Fruit fly (Drosophila melanogaster): ENCODE results near the gene Cdk2.

- TF ChIP-seq Myc (optimal IDR thresholded peaks at IDR 0.05) (no peak), Sin3A (optimal IDR thresholded peaks at IDR 0.05) (no peak), insv (optimal IDR thresholded peaks at IDR 0.05) (no peak), ttk (optimal IDR thresholded peaks at IDR 0.05) (no peak)
Observed at dm6 chr3R:20774125-20774524, 38.7 kb downstream of the Cdk2 start.
